Worm (Caenorhabditis elegans): Measurements from ENCODE around the gene srh-169.

ce11 chrV:4094740-4095139 is 47.1 kb downstream of the srh-169 start, which contains the start of gene nhr-181:
- no peak for TF ChIP-seq ZK546.5 (tag; optimal IDR thresholded peaks at IDR 0.05)
- TF ChIP-seq nhr-25 (tag; optimal IDR thresholded peaks at IDR 0.05): no peak
- no peak for TF ChIP-seq ceh-9 (tag; optimal IDR thresholded peaks at IDR 0.05)
- TF ChIP-seq snpc-4 (tag; optimal IDR thresholded peaks at IDR 0.05): no peak
- no peak for TF ChIP-seq fos-1 (tag; optimal IDR thresholded peaks at IDR 0.05)
- TF ChIP-seq nhr-43 (tag; optimal IDR thresholded peaks at IDR 0.05; ENCODE audit: poor library complexity, severe bottlenecking): no peak
- no peak for TF ChIP-seq skn-1 (tag; optimal IDR thresholded peaks at IDR 0.05)
- TF ChIP-seq R02D3.7 (tag; optimal IDR thresholded peaks at IDR 0.05): no peak
- TF ChIP-seq ceh-28 (tag; optimal IDR thresholded peaks at IDR 0.05): no peak
- no peak for TF ChIP-seq ama-1 (optimal IDR thresholded peaks at IDR 0.05)

All from whole organism, L3 larva.